Worm (Caenorhabditis elegans): Measurements from ENCODE around the gene hil-3.

hil-3 gene

ce11 chrX:8160016-8160415 is 1.0 kb downstream of the hil-3 start:
- TF ChIP-seq flt-1 (GFP tag; IDR thresholded peaks at IDR 0.05) = 0 out of 2 replicates have a peak, but pooled peaks have one; percentile 22
- no peak for TF ChIP-seq ztf-29 (GFP tag; IDR thresholded peaks at IDR 0.05)

ce11 chrX:8162793-8163192 is 3.8 kb downstream of the hil-3 start, which contains the start of gene F22F1.3:
Gene F22F1.3 (minus strand): TSS chrX:8163073.
- TF ChIP-seq ref-1 (GFP tag; conservative IDR thresholded peaks at IDR 0.05) = no peak
- no peak for TF ChIP-seq T22C8.4 (GFP tag; IDR thresholded peaks at IDR 0.05)
- no peak for TF ChIP-seq cog-1 (tag; optimal IDR thresholded peaks at IDR 0.05)
- TF ChIP-seq ztf-29 (GFP tag; IDR thresholded peaks at IDR 0.05) = no peak
- TF ChIP-seq ztf-23 (GFP tag; IDR thresholded peaks at IDR 0.05) = no peak
- TF ChIP-seq klf-2 (GFP tag; conservative IDR thresholded peaks at IDR 0.05) = no peak
- no peak for TF ChIP-seq tab-1 (GFP tag; IDR thresholded peaks at IDR 0.05)
- TF ChIP-seq flt-1 (GFP tag; IDR thresholded peaks at IDR 0.05) = no peak
- TF ChIP-seq med-1 (GFP tag; optimal IDR thresholded peaks at IDR 0.05; ENCODE audit: insufficient read depth) = no peak

- TF ChIP-seq ztf-29 (GFP tag; IDR thresholded peaks at IDR 0.05) = no peak
- TF ChIP-seq flt-1 (GFP tag; IDR thresholded peaks at IDR 0.05) = peak; percentile 26; the same call in 1 of the 2 replicates
- TF ChIP-seq T22C8.4 (GFP tag; IDR thresholded peaks at IDR 0.05) = 0 out of 2 replicates have a peak, but pooled peaks have one; percentile 26
- 0 out of 2 replicates have a peak, but pooled peaks have one; percentile 8 for TF ChIP-seq ztf-23 (GFP tag; IDR thresholded peaks at IDR 0.05)
Measured at ce11 chrX:8163555-8163954, 4.6 kb downstream of the hil-3 start.

ce11 chrX:8169534-8169933 is 10.6 kb downstream of the hil-3 start, which contains the start of gene C17H11.2:
Gene C17H11.2 (plus strand): TSS chrX:8169930.
- TF ChIP-seq med-1 (GFP tag; optimal IDR thresholded peaks at IDR 0.05; ENCODE audit: insufficient read depth) = no peak
- TF ChIP-seq T22C8.4 (GFP tag; IDR thresholded peaks at IDR 0.05) = no peak
- no peak for TF ChIP-seq klf-2 (GFP tag; conservative IDR thresholded peaks at IDR 0.05)
- TF ChIP-seq flt-1 (GFP tag; IDR thresholded peaks at IDR 0.05) = no peak
- no peak for TF ChIP-seq cog-1 (tag; optimal IDR thresholded peaks at IDR 0.05)
- TF ChIP-seq ztf-29 (GFP tag; IDR thresholded peaks at IDR 0.05) = no peak
- TF ChIP-seq ztf-23 (GFP tag; IDR thresholded peaks at IDR 0.05) = no peak
- TF ChIP-seq ref-1 (GFP tag; conservative IDR thresholded peaks at IDR 0.05) = no peak

- TF ChIP-seq ref-1 (GFP tag; conservative IDR thresholded peaks at IDR 0.05) (no peak), ztf-29 (GFP tag; IDR thresholded peaks at IDR 0.05) (no peak), flt-1 (GFP tag; IDR thresholded peaks at IDR 0.05) (no peak), med-1 (GFP tag; optimal IDR thresholded peaks at IDR 0.05; ENCODE audit: insufficient read depth) (no peak), tab-1 (GFP tag; IDR thresholded peaks at IDR 0.05) (no peak), ztf-23 (GFP tag; IDR thresholded peaks at IDR 0.05) (no peak), cog-1 (tag; optimal IDR thresholded peaks at IDR 0.05) (no peak), T22C8.4 (GFP tag; IDR thresholded peaks at IDR 0.05) (no peak)
Measured at ce11 chrX:8173610-8174009, 14.6 kb downstream of the hil-3 start, which contains the start of gene C17H11.1. Gene C17H11.1 (plus strand): TSS chrX:8173910.

- TF ChIP-seq ztf-23 (GFP tag; IDR thresholded peaks at IDR 0.05) = peak; percentile 79
- 0 out of 2 replicates have a peak, but pooled peaks have one; percentile 10 for TF ChIP-seq T22C8.4 (GFP tag; IDR thresholded peaks at IDR 0.05)
- TF ChIP-seq klf-2 (GFP tag; conservative IDR thresholded peaks at IDR 0.05) = peak; percentile 67; the same call in 1 of the 2 replicates
- TF ChIP-seq ref-1 (GFP tag; conservative IDR thresholded peaks at IDR 0.05) = peak; percentile 34; the same call in 1 of the 2 replicates
- peak; percentile 75; the same call in 1 of the 2 replicates for TF ChIP-seq tab-1 (GFP tag; IDR thresholded peaks at IDR 0.05)
- peak; percentile 86 for TF ChIP-seq flt-1 (GFP tag; IDR thresholded peaks at IDR 0.05)
Measured at ce11 chrX:8181590-8182311, 22.8 kb downstream of the hil-3 start, which contains the start of gene C17H11.4. Gene C17H11.4 (minus strand): TSS chrX:8181640.

- no peak for TF ChIP-seq klf-2 (GFP tag; conservative IDR thresholded peaks at IDR 0.05)
- TF ChIP-seq med-1 (GFP tag; optimal IDR thresholded peaks at IDR 0.05; ENCODE audit: insufficient read depth) = no peak
- no peak for TF ChIP-seq ref-1 (GFP tag; conservative IDR thresholded peaks at IDR 0.05)
- no peak for TF ChIP-seq T22C8.4 (GFP tag; IDR thresholded peaks at IDR 0.05)
- no peak for TF ChIP-seq flt-1 (GFP tag; IDR thresholded peaks at IDR 0.05)
- no peak for TF ChIP-seq cog-1 (tag; optimal IDR thresholded peaks at IDR 0.05)
- TF ChIP-seq ztf-29 (GFP tag; IDR thresholded peaks at IDR 0.05) = no peak
- TF ChIP-seq tab-1 (GFP tag; IDR thresholded peaks at IDR 0.05) = no peak
- TF ChIP-seq ztf-23 (GFP tag; IDR thresholded peaks at IDR 0.05) = no peak
Measured at ce11 chrX:8185037-8185436, 26.1 kb downstream of the hil-3 start, which contains the start of gene C17H11.5. Gene C17H11.5 (minus strand): TSS chrX:8185137.

ce11 chrX:8193213-8193612 is 34.2 kb downstream of the hil-3 start:
- no peak for TF ChIP-seq ztf-23 (GFP tag; IDR thresholded peaks at IDR 0.05)
- no peak for TF ChIP-seq T22C8.4 (GFP tag; IDR thresholded peaks at IDR 0.05)
- TF ChIP-seq tab-1 (GFP tag; IDR thresholded peaks at IDR 0.05) = no peak
- no peak for TF ChIP-seq med-1 (GFP tag; optimal IDR thresholded peaks at IDR 0.05; ENCODE audit: insufficient read depth)
- TF ChIP-seq ztf-29 (GFP tag; IDR thresholded peaks at IDR 0.05) = no peak
- TF ChIP-seq flt-1 (GFP tag; IDR thresholded peaks at IDR 0.05) = no peak
- no peak for TF ChIP-seq klf-2 (GFP tag; conservative IDR thresholded peaks at IDR 0.05)

ce11 chrX:8200206-8200605 is 41.2 kb downstream of the hil-3 start:
- TF ChIP-seq tab-1 (GFP tag; IDR thresholded peaks at IDR 0.05) (no peak), T22C8.4 (GFP tag; IDR thresholded peaks at IDR 0.05) (no peak), ztf-23 (GFP tag; IDR thresholded peaks at IDR 0.05) (no peak), cog-1 (tag; optimal IDR thresholded peaks at IDR 0.05) (no peak), klf-2 (GFP tag; conservative IDR thresholded peaks at IDR 0.05) (no peak), flt-1 (GFP tag; IDR thresholded peaks at IDR 0.05) (no peak), med-1 (GFP tag; optimal IDR thresholded peaks at IDR 0.05; ENCODE audit: insufficient read depth) (no peak), ref-1 (GFP tag; conservative IDR thresholded peaks at IDR 0.05) (no peak), ztf-29 (GFP tag; IDR thresholded peaks at IDR 0.05) (no peak)

- 0 out of 2 replicates have a peak, but pooled peaks have one; percentile 57 for TF ChIP-seq flt-1 (GFP tag; IDR thresholded peaks at IDR 0.05)
- TF ChIP-seq ref-1 (GFP tag; conservative IDR thresholded peaks at IDR 0.05) = no peak
Measured at ce11 chrX:8201210-8201609, 42.2 kb downstream of the hil-3 start.

Measured in whole organism, midembryonic.